Worm (Caenorhabditis elegans): ENCODE results near the gene asp-8.

DNA sequence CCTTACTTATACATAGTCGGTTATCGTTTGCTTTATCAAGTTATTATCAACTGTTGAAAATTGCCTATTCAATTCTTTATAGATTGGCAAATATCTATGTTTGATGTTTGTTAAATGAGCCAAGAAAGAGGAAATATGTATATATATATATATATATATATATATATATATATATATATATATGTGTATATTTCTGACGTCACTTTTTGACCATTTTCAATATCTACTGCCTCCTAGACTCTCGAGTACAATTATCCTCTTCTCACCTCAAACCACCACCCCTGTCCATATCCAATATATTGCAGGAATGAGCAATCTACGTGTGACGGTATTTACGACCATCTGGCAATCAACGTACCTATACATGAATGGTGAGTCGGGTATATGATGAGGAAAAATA, 20.5 kb downstream of the asp-8 start, which contains the start of gene F59D6.1:
- TF ChIP-seq lsy-2 (tag; optimal IDR thresholded peaks at IDR 0.05) (no peak), lin-32 (GFP tag; optimal IDR thresholded peaks at IDR 0.05) (no peak), ham-2 (GFP tag; optimal IDR thresholded peaks at IDR 0.05) (no peak), snpc-4 (tag; optimal IDR thresholded peaks at IDR 0.05) (no peak), mep-1 (tag; optimal IDR thresholded peaks at IDR 0.05) (no peak), M03D4.4 (tag; optimal IDR thresholded peaks at IDR 0.05) (no peak), blmp-1 (tag; optimal IDR thresholded peaks at IDR 0.05) (no peak), unc-62 (GFP tag; optimal IDR thresholded peaks at IDR 0.05) (no peak), cnd-1 (tag; optimal IDR thresholded peaks at IDR 0.05) (no peak), ces-1 (GFP tag; optimal IDR thresholded peaks at IDR 0.05) (no peak)

Measured in whole organism, mixed stage, embryonic.